Worm (Caenorhabditis elegans): ENCODE data around the gene C07A9.5.
A peak's percentile ranks its signal among the peaks of the same experiment; 100 is the strongest.
"Not testable (repeated sequence)": the region's sequence is repeated elsewhere in the genome, so short reads cannot be mapped to it uniquely, and the experiment has no call there.

The C07A9.5 gene

DNA sequence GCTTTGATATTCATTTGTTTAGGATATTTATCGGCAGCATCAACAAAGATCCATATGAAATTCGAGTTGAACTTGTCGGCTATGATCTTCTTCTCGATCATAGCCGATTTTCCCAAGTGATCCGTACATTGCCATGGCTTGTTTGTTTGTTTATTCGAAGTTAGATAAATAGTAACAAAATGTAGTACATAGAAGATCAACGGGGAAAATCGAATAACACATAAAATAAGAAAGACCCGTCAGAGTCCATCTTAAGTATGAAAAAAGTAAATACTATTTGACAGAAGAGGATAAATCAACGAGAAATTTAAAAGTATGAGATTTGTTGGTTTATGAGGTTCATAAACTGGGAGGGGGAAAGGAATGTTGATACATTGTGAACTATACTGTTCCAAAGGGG, at the start of gene C07A9.5:
Gene C07A9.5, minus strand, starts transcription at position 101 of the 400 bp plus-strand sequence.
- TF ChIP-seq ztf-11, lsy-2, mab-5 (tag; optimal IDR thresholded peaks at IDR 0.05): not testable (repeated sequence)

DNA sequence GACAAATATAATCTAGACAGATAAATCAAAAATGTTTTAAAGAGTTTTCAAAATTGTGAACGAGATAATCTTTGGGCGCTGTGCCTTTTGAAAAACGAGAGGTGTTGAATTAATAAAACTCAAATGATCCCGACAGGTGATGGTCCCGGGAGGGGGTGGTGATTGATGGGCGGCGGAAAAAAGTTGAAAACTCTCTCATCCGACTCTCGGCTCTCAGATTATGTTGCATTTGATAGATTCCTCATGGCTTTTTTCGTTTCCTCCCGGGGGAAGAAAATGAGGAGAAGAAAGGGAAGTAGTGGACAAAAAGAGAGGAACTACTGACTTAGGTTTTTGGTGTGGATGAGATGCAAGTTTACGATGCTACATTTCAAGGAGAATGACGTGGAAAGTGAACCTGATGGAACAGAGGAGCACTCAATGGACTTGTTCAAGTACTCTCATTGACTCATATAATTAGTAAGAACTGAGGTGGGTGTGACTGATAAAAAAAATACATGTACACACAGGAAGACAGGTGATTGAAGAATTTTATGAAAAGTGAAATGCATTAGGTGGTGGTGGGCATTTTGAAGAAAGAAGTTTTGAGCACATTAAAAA, 48.8 kb upstream of the C07A9.5 start:
- peak; percentile 2 for TF ChIP-seq hlh-1 (tag; optimal IDR thresholded peaks at IDR 0.05)
- TF ChIP-seq nhr-12 (tag; optimal IDR thresholded peaks at IDR 0.05), result no peak
- peak; percentile 69 for TF ChIP-seq unc-62 (GFP tag; optimal IDR thresholded peaks at IDR 0.05)
- no peak for TF ChIP-seq elt-3 (tag; optimal IDR thresholded peaks at IDR 0.05)

DNA sequence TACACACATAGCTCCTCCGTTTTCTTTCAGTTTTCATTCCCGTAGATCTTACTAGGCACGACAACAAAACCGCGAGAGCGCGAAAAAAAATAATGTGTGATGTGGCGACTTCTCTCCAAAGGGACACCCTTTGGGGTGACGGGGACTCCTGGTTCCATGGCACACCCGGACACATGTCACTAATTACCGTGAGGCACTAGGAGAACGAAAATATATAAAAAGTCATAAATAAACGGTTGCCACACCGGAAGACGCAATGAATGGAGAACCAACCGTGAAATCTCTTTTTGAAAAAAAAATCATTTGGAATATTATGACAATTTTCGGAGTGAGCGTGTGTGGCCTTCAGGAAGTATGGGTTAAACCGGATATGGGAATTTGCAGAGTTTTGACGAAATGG, 47.8 kb upstream of the C07A9.5 start:
- TF ChIP-seq hlh-1 (tag; optimal IDR thresholded peaks at IDR 0.05), result no peak
- TF ChIP-seq drap-1 (GFP tag; optimal IDR thresholded peaks at IDR 0.05), result no peak
- TF ChIP-seq tbx-8 (GFP tag; optimal IDR thresholded peaks at IDR 0.05), result no peak
- TF ChIP-seq lin-32 (GFP tag; optimal IDR thresholded peaks at IDR 0.05), result no peak
- no peak for TF ChIP-seq sem-2 (GFP tag; optimal IDR thresholded peaks at IDR 0.05)
- TF ChIP-seq elt-3 (tag; optimal IDR thresholded peaks at IDR 0.05), result no peak
- no peak for TF ChIP-seq nhr-237 (tag; optimal IDR thresholded peaks at IDR 0.05)
- TF ChIP-seq nhr-2 (tag; optimal IDR thresholded peaks at IDR 0.05), result no peak
- no peak for TF ChIP-seq ceh-83 (GFP tag; optimal IDR thresholded peaks at IDR 0.05)
- no peak for TF ChIP-seq ceh-39 (tag; optimal IDR thresholded peaks at IDR 0.05)
- TF ChIP-seq blmp-1 (tag; optimal IDR thresholded peaks at IDR 0.05), result no peak
- no peak for TF ChIP-seq unc-62 (GFP tag; optimal IDR thresholded peaks at IDR 0.05)
- no peak for TF ChIP-seq nhr-12 (tag; optimal IDR thresholded peaks at IDR 0.05)
- TF ChIP-seq mls-2 (tag; optimal IDR thresholded peaks at IDR 0.05), result no peak
- no peak for TF ChIP-seq pha-4 (tag; optimal IDR thresholded peaks at IDR 0.05)
- TF ChIP-seq ces-1 (GFP tag; optimal IDR thresholded peaks at IDR 0.05), result no peak

DNA sequence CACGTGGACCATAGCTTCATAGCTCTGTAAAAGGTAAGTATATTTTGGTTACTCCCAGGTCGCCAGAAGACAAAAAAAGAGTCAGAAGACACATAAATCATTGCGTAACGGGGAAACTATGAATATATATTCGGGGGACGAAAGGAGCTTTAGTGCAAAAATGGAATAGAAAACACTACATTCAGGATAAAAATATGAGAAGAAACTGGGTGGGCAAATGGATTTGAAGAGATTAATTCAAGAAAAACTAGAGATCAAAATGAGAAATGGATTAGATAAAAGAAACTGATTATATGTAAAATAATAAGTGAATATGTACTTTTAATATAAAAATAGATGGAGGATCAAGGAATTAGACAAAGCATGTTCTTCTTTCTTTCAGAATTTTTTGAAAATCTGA, 44.8 kb upstream of the C07A9.5 start, which contains the start of gene C07A9.12:
Gene C07A9.12, minus strand, starts transcription at position 101 of the 400 bp plus-strand sequence.
- TF ChIP-seq ham-2 (GFP tag; optimal IDR thresholded peaks at IDR 0.05) (no peak), nhr-2 (tag; optimal IDR thresholded peaks at IDR 0.05) (no peak), pha-4 (tag; optimal IDR thresholded peaks at IDR 0.05) (no peak), snpc-4 (tag; optimal IDR thresholded peaks at IDR 0.05) (no peak), lsy-2 (tag; optimal IDR thresholded peaks at IDR 0.05) (no peak), mab-5 (tag; optimal IDR thresholded peaks at IDR 0.05) (no peak), tbx-8 (GFP tag; optimal IDR thresholded peaks at IDR 0.05) (no peak), bed-3 (GFP tag; optimal IDR thresholded peaks at IDR 0.05) (no peak), ztf-11 (tag; optimal IDR thresholded peaks at IDR 0.05) (no peak), nhr-28 (tag; optimal IDR thresholded peaks at IDR 0.05) (no peak), ceh-43 (GFP tag; optimal IDR thresholded peaks at IDR 0.05) (no peak), mep-1 (tag; optimal IDR thresholded peaks at IDR 0.05) (no peak), lin-32 (GFP tag; optimal IDR thresholded peaks at IDR 0.05) (no peak), unc-39 (tag; optimal IDR thresholded peaks at IDR 0.05) (no peak), nhr-76 (tag; optimal IDR thresholded peaks at IDR 0.05) (no peak), ceh-39 (tag; optimal IDR thresholded peaks at IDR 0.05) (no peak), sptf-1 (tag; optimal IDR thresholded peaks at IDR 0.05) (no peak), hlh-1 (tag; optimal IDR thresholded peaks at IDR 0.05) (no peak), unc-120 (tag; optimal IDR thresholded peaks at IDR 0.05; ENCODE audit: poor library complexity, severe bottlenecking) (no peak), ces-1 (GFP tag; optimal IDR thresholded peaks at IDR 0.05) (no peak)

DNA sequence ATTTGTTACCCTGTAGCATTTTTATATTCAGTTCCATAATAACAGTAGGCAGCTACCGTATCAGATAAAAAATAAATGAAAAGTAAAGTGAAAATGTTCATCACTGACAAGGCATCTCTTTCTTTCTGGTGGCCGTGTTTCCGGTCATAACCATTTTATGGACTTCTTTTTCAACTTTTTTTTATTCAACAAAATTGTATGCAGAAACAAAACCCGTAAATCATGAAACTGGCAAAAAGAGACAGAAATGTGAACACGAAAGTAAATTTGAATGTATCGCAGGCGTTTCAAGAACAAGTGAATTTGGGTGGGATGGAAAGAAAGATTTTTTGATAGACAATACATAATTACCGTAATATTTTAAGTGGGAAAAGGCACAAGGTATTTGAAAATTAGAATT, 42.5 kb upstream of the C07A9.5 start, which contains the start of gene clec-162:
Gene clec-162, minus strand, starts transcription at position 101 of the 400 bp plus-strand sequence.
- TF ChIP-seq unc-120 (tag; optimal IDR thresholded peaks at IDR 0.05; ENCODE audit: poor library complexity, severe bottlenecking) (no peak), nhr-12 (tag; optimal IDR thresholded peaks at IDR 0.05) (no peak), sem-2 (GFP tag; optimal IDR thresholded peaks at IDR 0.05) (no peak), lin-32 (GFP tag; optimal IDR thresholded peaks at IDR 0.05) (no peak), ham-2 (GFP tag; optimal IDR thresholded peaks at IDR 0.05) (no peak), zip-8 (tag; optimal IDR thresholded peaks at IDR 0.05) (no peak), bed-3 (GFP tag; optimal IDR thresholded peaks at IDR 0.05) (no peak)

DNA sequence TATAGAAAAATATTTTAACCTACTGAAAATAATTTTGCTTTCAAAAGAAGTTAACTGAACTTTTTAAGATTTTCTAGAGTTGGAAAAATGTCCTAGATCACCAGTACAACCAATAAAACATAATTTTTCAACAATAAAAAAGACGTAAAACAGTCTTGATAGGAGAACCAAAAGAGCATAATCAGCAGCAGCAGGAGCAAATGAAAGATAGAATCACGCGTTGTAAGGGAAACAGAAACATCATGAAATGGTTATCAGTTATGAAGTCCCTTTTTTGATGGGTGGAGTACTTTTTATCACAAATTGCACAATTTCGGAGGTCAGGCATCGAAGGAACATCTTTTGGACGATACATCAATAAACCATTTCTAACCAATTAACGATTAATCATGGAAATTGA, 39.4 kb upstream of the C07A9.5 start:
- TF ChIP-seq nhr-237 (tag; optimal IDR thresholded peaks at IDR 0.05), result no peak
- no peak for TF ChIP-seq M03D4.4 (tag; optimal IDR thresholded peaks at IDR 0.05)
- TF ChIP-seq elt-3 (tag; optimal IDR thresholded peaks at IDR 0.05), result no peak
- TF ChIP-seq unc-62 (GFP tag; optimal IDR thresholded peaks at IDR 0.05), result no peak
- no peak for TF ChIP-seq bed-3 (GFP tag; optimal IDR thresholded peaks at IDR 0.05)
- no peak for TF ChIP-seq mab-5 (tag; optimal IDR thresholded peaks at IDR 0.05)
- no peak for TF ChIP-seq hlh-1 (tag; optimal IDR thresholded peaks at IDR 0.05)
- no peak for TF ChIP-seq ces-1 (GFP tag; optimal IDR thresholded peaks at IDR 0.05)
- no peak for TF ChIP-seq tbx-8 (GFP tag; optimal IDR thresholded peaks at IDR 0.05)
